Fruit fly (Drosophila melanogaster): ENCODE measurements around the gene CG1227.

CG1227 gene

dm6 chr3R:7249460-7249859 lies at the start of gene CG1227, which contains the start of gene Dtwd2:
Gene CG1227 (minus strand): TSS chr3R:7249738.
Gene Dtwd2 (plus strand): TSS chr3R:7249795.
- TF ChIP-seq kay (GFP tag; ENCODE audit: borderline replicate concordance) (peak; percentile 29), CG33017 (tag; optimal IDR thresholded peaks at IDR 0.05) (peak; percentile 99), CG7045 (GFP tag; optimal IDR thresholded peaks at IDR 0.05) (peak; percentile 97), Clk (GFP tag; optimal IDR thresholded peaks at IDR 0.05) (peak; percentile 37), CG11617 (GFP tag; optimal IDR thresholded peaks at IDR 0.05) (peak; percentile 94), Crg-1 (GFP tag; optimal IDR thresholded peaks at IDR 0.05) (peak; percentile 64), cic (GFP tag; optimal IDR thresholded peaks at IDR 0.05) (peak; percentile 63), Mnt (GFP tag; optimal IDR thresholded peaks at IDR 0.05) (peak; percentile 91), tj (GFP tag; optimal IDR thresholded peaks at IDR 0.05) (peak; percentile 77), CG1620 (GFP tag; optimal IDR thresholded peaks at IDR 0.05) (peak; percentile 57), CG7101 (tag; optimal IDR thresholded peaks at IDR 0.05) (peak; percentile 98), CG14711 (tag; optimal IDR thresholded peaks at IDR 0.05) (peak; percentile 97), pad (GFP tag; optimal IDR thresholded peaks at IDR 0.05) (peak; percentile 72), CG12768 (GFP tag; optimal IDR thresholded peaks at IDR 0.05) (peak; percentile 85), ovo (GFP tag; optimal IDR thresholded peaks at IDR 0.05) (peak; percentile 40), toe (GFP tag; optimal IDR thresholded peaks at IDR 0.05) (peak; percentile 78), cnc (optimal IDR thresholded peaks at IDR 0.05) (no peak), CG5204 (GFP tag; optimal IDR thresholded peaks at IDR 0.05) (peak; percentile 83), bab1 (GFP tag; optimal IDR thresholded peaks at IDR 0.05) (peak; percentile 99), Hr96 (GFP tag; optimal IDR thresholded peaks at IDR 0.05) (peak; percentile 74)

DNA sequence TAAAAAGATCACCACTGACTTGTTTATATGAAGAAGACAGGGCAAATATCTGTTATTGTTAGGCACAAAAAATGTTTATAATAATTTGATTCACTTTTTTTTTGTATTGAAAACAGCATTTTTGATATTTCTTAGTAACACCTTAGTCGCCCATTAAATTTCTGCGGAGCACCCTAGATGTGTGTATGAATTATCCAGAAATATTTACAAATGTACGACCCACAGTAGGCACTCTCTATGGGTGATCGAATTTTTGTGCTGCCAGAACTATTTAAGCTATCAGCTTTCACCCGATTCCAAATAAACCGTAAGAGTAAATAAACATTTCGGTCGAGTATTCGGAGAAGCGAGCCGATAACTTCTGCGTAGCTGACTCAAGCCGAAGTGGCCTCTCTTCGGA lies 36.1 kb upstream of the CG1227 start, which contains the start of gene RacGAP84C:
RacGAP84C (plus strand) TSS at position 301 of the 400 bp plus-strand sequence.
- TF ChIP-seq CG12768 (GFP tag; optimal IDR thresholded peaks at IDR 0.05) (no peak), pad (GFP tag; optimal IDR thresholded peaks at IDR 0.05) (no peak), ovo (GFP tag; optimal IDR thresholded peaks at IDR 0.05) (no peak), CG7101 (tag; optimal IDR thresholded peaks at IDR 0.05) (no peak), bab1 (GFP tag; optimal IDR thresholded peaks at IDR 0.05) (no peak), CG5204 (GFP tag; optimal IDR thresholded peaks at IDR 0.05) (no peak), Clk (GFP tag; optimal IDR thresholded peaks at IDR 0.05) (no peak), Hr96 (GFP tag; optimal IDR thresholded peaks at IDR 0.05) (no peak), CG1620 (GFP tag; optimal IDR thresholded peaks at IDR 0.05) (no peak)

- TF ChIP-seq tj (GFP tag; optimal IDR thresholded peaks at IDR 0.05) = no peak
- peak; percentile 34 for TF ChIP-seq pad (GFP tag; optimal IDR thresholded peaks at IDR 0.05)
- no peak for TF ChIP-seq CG14711 (tag; optimal IDR thresholded peaks at IDR 0.05)
- TF ChIP-seq kay (GFP tag; ENCODE audit: borderline replicate concordance) = no peak
- TF ChIP-seq CG7045 (GFP tag; optimal IDR thresholded peaks at IDR 0.05) = peak; percentile 28
These were observed 32.8 kb upstream of the CG1227 start for dm6 chr3R:7282244-7282890.

DNA sequence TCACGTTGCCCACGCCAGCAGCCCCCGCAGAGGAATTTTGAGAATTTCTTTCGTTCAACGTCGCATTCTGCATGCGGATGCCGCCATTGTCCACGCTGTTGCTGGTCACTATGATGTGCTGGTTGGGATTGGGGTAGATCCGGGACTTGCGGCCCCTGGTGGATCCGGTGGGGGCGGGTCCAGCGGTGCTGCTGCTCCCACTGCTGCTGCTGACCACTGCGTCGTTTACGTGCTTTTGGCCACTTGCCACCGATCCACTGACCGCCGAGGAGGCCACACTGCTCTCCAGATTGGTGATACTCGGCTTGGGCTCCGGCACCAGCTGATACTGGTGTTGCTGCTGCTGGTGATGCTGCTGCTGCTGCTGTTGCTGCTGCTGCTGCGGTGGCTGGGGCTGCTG lies 27.2 kb upstream of the CG1227 start:
- no peak for TF ChIP-seq bab1 (GFP tag; optimal IDR thresholded peaks at IDR 0.05)
- no peak for TF ChIP-seq Clk (GFP tag; optimal IDR thresholded peaks at IDR 0.05)
- TF ChIP-seq kay (GFP tag; ENCODE audit: borderline replicate concordance) = no peak
- no peak for TF ChIP-seq CG14711 (tag; optimal IDR thresholded peaks at IDR 0.05)
- TF ChIP-seq Hr96 (GFP tag; optimal IDR thresholded peaks at IDR 0.05) = no peak
- TF ChIP-seq CG12768 (GFP tag; optimal IDR thresholded peaks at IDR 0.05) = no peak
- no peak for TF ChIP-seq pad (GFP tag; optimal IDR thresholded peaks at IDR 0.05)
- TF ChIP-seq CG7045 (GFP tag; optimal IDR thresholded peaks at IDR 0.05) = no peak
- no peak for TF ChIP-seq CG11617 (GFP tag; optimal IDR thresholded peaks at IDR 0.05)
- no peak for TF ChIP-seq CG7101 (tag; optimal IDR thresholded peaks at IDR 0.05)
- no peak for TF ChIP-seq ovo (GFP tag; optimal IDR thresholded peaks at IDR 0.05)
- TF ChIP-seq Mnt (GFP tag; optimal IDR thresholded peaks at IDR 0.05) = no peak
- no peak for TF ChIP-seq CG1620 (GFP tag; optimal IDR thresholded peaks at IDR 0.05)
- TF ChIP-seq Crg-1 (GFP tag; optimal IDR thresholded peaks at IDR 0.05) = no peak

dm6 chr3R:7274973-7275525 lies 25.5 kb upstream of the CG1227 start:
- TF ChIP-seq pad (GFP tag; optimal IDR thresholded peaks at IDR 0.05) (no peak), CG7045 (GFP tag; optimal IDR thresholded peaks at IDR 0.05) (no peak), ovo (GFP tag; optimal IDR thresholded peaks at IDR 0.05) (no peak), toe (GFP tag; optimal IDR thresholded peaks at IDR 0.05) (no peak), tj (GFP tag; optimal IDR thresholded peaks at IDR 0.05) (no peak), CG33017 (tag; optimal IDR thresholded peaks at IDR 0.05) (no peak), Mnt (GFP tag; optimal IDR thresholded peaks at IDR 0.05) (no peak), CG7101 (tag; optimal IDR thresholded peaks at IDR 0.05) (no peak), CG12768 (GFP tag; optimal IDR thresholded peaks at IDR 0.05) (no peak), Clk (GFP tag; optimal IDR thresholded peaks at IDR 0.05) (no peak), cic (GFP tag; optimal IDR thresholded peaks at IDR 0.05) (no peak), CG1620 (GFP tag; optimal IDR thresholded peaks at IDR 0.05) (no peak), CG14711 (tag; optimal IDR thresholded peaks at IDR 0.05) (no peak)

DNA sequence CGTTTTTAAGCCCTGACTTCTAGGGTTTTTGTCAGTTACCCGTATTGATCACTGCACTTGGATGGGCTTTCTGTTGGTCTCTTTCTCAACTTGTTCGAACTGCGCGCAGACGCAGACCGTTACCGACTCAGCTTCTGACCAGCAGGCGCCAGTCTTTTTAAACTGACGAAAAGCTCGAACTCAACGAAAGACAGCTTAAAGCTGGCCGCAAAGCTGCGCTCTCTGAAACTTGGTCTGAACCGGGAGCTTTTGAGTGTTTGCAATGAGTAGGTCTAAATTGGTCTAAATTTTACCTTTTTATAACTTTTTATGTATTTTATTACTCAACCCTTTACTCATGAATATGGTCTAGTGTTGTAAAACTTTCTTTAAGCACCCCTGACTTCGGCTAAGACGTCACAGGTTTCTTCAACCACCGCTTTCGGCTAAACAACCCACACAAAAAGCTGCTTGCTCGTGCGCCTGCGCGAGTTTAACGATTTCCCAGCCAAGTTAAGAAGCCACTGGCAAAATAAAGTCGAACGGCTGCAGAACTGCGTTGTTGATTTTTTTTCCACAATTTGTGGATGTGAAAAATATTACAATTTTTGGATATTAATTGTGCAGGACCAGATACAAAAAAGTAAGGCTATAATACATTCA lies 16.1 kb upstream of the CG1227 start, which contains the start of the genes Gld and Syt4:
Gld (minus strand) TSS at position 137 of the 642 bp plus-strand sequence.
Syt4 (plus strand) TSS at position 499 of the 642 bp plus-strand sequence.
- TF ChIP-seq Clk (GFP tag; optimal IDR thresholded peaks at IDR 0.05) (no peak), cnc (optimal IDR thresholded peaks at IDR 0.05) (no peak), CG5204 (GFP tag; optimal IDR thresholded peaks at IDR 0.05) (no peak), cic (GFP tag; optimal IDR thresholded peaks at IDR 0.05) (no peak), pad (GFP tag; optimal IDR thresholded peaks at IDR 0.05) (no peak), CG11617 (GFP tag; optimal IDR thresholded peaks at IDR 0.05) (no peak), tj (GFP tag; optimal IDR thresholded peaks at IDR 0.05) (no peak), Hr96 (GFP tag; optimal IDR thresholded peaks at IDR 0.05) (no peak), CG33017 (tag; optimal IDR thresholded peaks at IDR 0.05) (no peak), CG7045 (GFP tag; optimal IDR thresholded peaks at IDR 0.05) (no peak), CG12768 (GFP tag; optimal IDR thresholded peaks at IDR 0.05) (no peak), CG7101 (tag; optimal IDR thresholded peaks at IDR 0.05) (no peak), CG1620 (GFP tag; optimal IDR thresholded peaks at IDR 0.05) (no peak), Mnt (GFP tag; optimal IDR thresholded peaks at IDR 0.05) (no peak), bab1 (GFP tag; optimal IDR thresholded peaks at IDR 0.05) (no peak), ovo (GFP tag; optimal IDR thresholded peaks at IDR 0.05) (no peak), kay (GFP tag; ENCODE audit: borderline replicate concordance) (no peak), CG14711 (tag; optimal IDR thresholded peaks at IDR 0.05) (no peak)

Measured in whole organism, adult.